Worm (Caenorhabditis elegans) whole organism, L4 larva: Measurements from ENCODE around the gene C14A4.12.

Experiments
- D1046.2 ChIP-seq: fragments of 200-800 bp; sonication (Bioruptor generic); IDR thresholded peaks from 2 replicates; pipeline ENCODE4 v1.3.6; 2022; ENCODE audit warnings: missing genetic modification characterization, missing compliant biosample characterization
- R02D3.7 ChIP-seq: fragments of 150-350 bp; sonication (generic microtip); optimal IDR thresholded peaks from 3 replicates; lab custom pipeline; 2014; ENCODE audit warnings: missing biosample characterization, missing genetic modification characterization
- T20F7.1 ChIP-seq: fragments of 200-800 bp; sonication (Bioruptor generic); optimal IDR thresholded peaks from 2 replicates; lab custom pipeline; 2018; ENCODE audit warnings: mild to moderate bottlenecking, missing genetic modification characterization, missing compliant biosample characterization
- T26A8.4 ChIP-seq: fragments of 200-800 bp; sonication (Bioruptor generic); IDR thresholded peaks from 2 replicates; pipeline ENCODE4 v1.3.6; 2022; ENCODE audit warnings: missing genetic modification characterization, missing compliant biosample characterization
- ZK337.2 ChIP-seq: fragments of 200-800 bp; sonication (Bioruptor generic); IDR thresholded peaks from 2 replicates; pipeline ENCODE4 v1.3.6; 2022; ENCODE audit warnings: missing genetic modification reagents, missing genetic modification characterization, missing compliant biosample characterization
- aly-2 ChIP-seq: sonication (generic microtip); optimal IDR thresholded peaks from 2 replicates; lab custom pipeline; 2018; ENCODE audit warnings: missing biosample characterization, missing genetic modification characterization
- attf-4 ChIP-seq: sonication (generic microtip); optimal IDR thresholded peaks from 3 replicates; lab custom pipeline; 2017; ENCODE audit warnings: missing biosample characterization, missing genetic modification characterization
- ceh-20 ChIP-seq: fragments of 200-800 bp; sonication (Bioruptor generic); IDR thresholded peaks from 2 replicates; pipeline ENCODE4 v1.3.6; 2022; ENCODE audit warnings: missing genetic modification reagents, missing genetic modification characterization, missing compliant biosample characterization
- ceh-28 ChIP-seq: fragments of 150-350 bp; optimal IDR thresholded peaks from 2 replicates; lab custom pipeline; 2014; ENCODE audit warnings: missing biosample characterization, missing genetic modification reagents, missing genetic modification characterization
- ctbp-1 ChIP-seq: fragments of 200-800 bp; sonication (Bioruptor generic); IDR thresholded peaks from 2 replicates; pipeline ENCODE4 v1.3.6; 2022; ENCODE audit warnings: missing genetic modification reagents, missing genetic modification characterization, missing compliant biosample characterization
- daf-12 ChIP-seq: fragments of 150-350 bp; optimal IDR thresholded peaks from 2 replicates; lab custom pipeline; 2014; ENCODE audit warnings: missing biosample characterization, missing genetic modification reagents, missing genetic modification characterization
- daf-8 ChIP-seq: fragments of 200-800 bp; sonication (Bioruptor generic); IDR thresholded peaks from 2 replicates; pipeline ENCODE4 v1.3.6; 2022; ENCODE audit warnings: missing genetic modification characterization, missing compliant biosample characterization
- dmd-6 ChIP-seq: fragments of 200-800 bp; sonication (Bioruptor generic); IDR thresholded peaks from 2 replicates; pipeline ENCODE4 v1.3.6; 2022; ENCODE audit warnings: missing genetic modification reagents, missing genetic modification characterization, missing compliant biosample characterization
- duxl-1 ChIP-seq: sonication (generic microtip); optimal IDR thresholded peaks from 2 replicates; lab custom pipeline; 2016; ENCODE audit warnings: mild to moderate bottlenecking, missing genetic modification characterization, moderate library complexity, missing compliant biosample characterization; ENCODE audit not compliant: poor library complexity
- egl-43 ChIP-seq: fragments of 200-800 bp; sonication (Bioruptor generic); IDR thresholded peaks from 2 replicates; pipeline ENCODE4 v1.3.6; 2022; ENCODE audit warnings: missing genetic modification reagents, missing genetic modification characterization, missing compliant biosample characterization
- fkh-10 ChIP-seq: fragments of 150-350 bp; optimal IDR thresholded peaks from 2 replicates; lab custom pipeline; 2014; ENCODE audit warnings: missing biosample characterization, missing genetic modification reagents, missing genetic modification characterization
- fos-1 ChIP-seq: fragments of 150-350 bp; optimal IDR thresholded peaks from 2 replicates; lab custom pipeline; 2014; ENCODE audit warnings: missing biosample characterization, missing genetic modification characterization
- hif-1 ChIP-seq, 2 experiments: sonication (generic microtip); optimal IDR thresholded peaks; 2 replicates each; lab custom pipeline; 2016 to 2017; ENCODE audit warnings: missing compliant biosample characterization in 2 of 2, missing genetic modification characterization in 2 of 2, missing genetic modification reagents in 2 of 2, missing genotype in 2 of 2, mild to moderate bottlenecking in 1 of 2
- hlh-30 ChIP-seq: sonication (generic microtip); optimal IDR thresholded peaks from 2 replicates; lab custom pipeline; 2017; ENCODE audit warnings: antibody characterized with exemption, mild to moderate bottlenecking, missing genetic modification characterization, missing compliant biosample characterization; ENCODE audit not compliant: insufficient read depth
- hmg-1.1 ChIP-seq: fragments of 200-800 bp; sonication (Bioruptor generic); IDR thresholded peaks from 2 replicates; pipeline ENCODE4 v1.3.6; 2022; ENCODE audit warnings: missing genetic modification reagents, missing genetic modification characterization, missing compliant biosample characterization
- lin-13 ChIP-seq: fragments of 150-350 bp; optimal IDR thresholded peaks from 2 replicates; lab custom pipeline; 2014; ENCODE audit warnings: missing biosample characterization, missing genetic modification reagents, missing genetic modification characterization
- lin-29 ChIP-seq: fragments of 200-800 bp; sonication (Bioruptor generic); IDR thresholded peaks from 2 replicates; pipeline ENCODE4 v1.3.6; 2022; ENCODE audit warnings: missing genetic modification reagents, missing genetic modification characterization, missing compliant biosample characterization
- lin-39 ChIP-seq: fragments of 150-350 bp; optimal IDR thresholded peaks from 2 replicates; lab custom pipeline; 2014; ENCODE audit warnings: missing biosample characterization, missing genetic modification reagents, missing genetic modification characterization
- lir-3 ChIP-seq: sonication (generic microtip); optimal IDR thresholded peaks from 2 replicates; lab custom pipeline; 2016; ENCODE audit warnings: mild to moderate bottlenecking, missing genetic modification characterization, missing compliant biosample characterization
- lsy-2 ChIP-seq, 2 experiments: fragments of 150-350 bp in 1 of 2; sonication (generic microtip) in 1 of 2; optimal IDR thresholded peaks; 2 replicates each; lab custom pipeline; 2014 to 2017; ENCODE audit warnings: missing biosample characterization in 2 of 2, missing genetic modification characterization in 2 of 2
- madf-5 ChIP-seq, 2 experiments: fragments of 200-800 bp; sonication (Bioruptor generic); IDR thresholded peaks; 2 replicates each; pipeline ENCODE4 v1.3.6; 2022; ENCODE audit warnings: missing compliant biosample characterization in 2 of 2, missing genetic modification characterization in 2 of 2
- madf-9 ChIP-seq: fragments of 200-800 bp; sonication (Bioruptor generic); conservative IDR thresholded peaks from 2 replicates; pipeline ENCODE4 v1.3.6; 2022; ENCODE audit warnings: missing genetic modification reagents, missing genetic modification characterization, missing compliant biosample characterization
- mdl-1 ChIP-seq, 2 experiments: fragments of 150-350 bp in 1 of 2; sonication (generic microtip) in 1 of 2; optimal IDR thresholded peaks; 2 replicates each; lab custom pipeline; 2014 to 2017; ENCODE audit warnings: missing biosample characterization in 2 of 2, missing genetic modification characterization in 2 of 2
- mep-1 ChIP-seq: fragments of 150-350 bp; sonication (generic microtip); optimal IDR thresholded peaks from 3 replicates; lab custom pipeline; 2014; ENCODE audit warnings: missing biosample characterization, missing genetic modification characterization
- mxl-3 ChIP-seq: fragments of 200-800 bp; sonication (Bioruptor generic); optimal IDR thresholded peaks from 2 replicates; lab custom pipeline; 2018; ENCODE audit warnings: mild to moderate bottlenecking, missing genetic modification characterization, missing compliant biosample characterization
- nhr-10 ChIP-seq: fragments of 150-350 bp; optimal IDR thresholded peaks from 2 replicates; lab custom pipeline; 2014; ENCODE audit warnings: missing biosample characterization, missing genetic modification characterization
- nhr-11 ChIP-seq: fragments of 150-350 bp; optimal IDR thresholded peaks from 2 replicates; lab custom pipeline; 2014; ENCODE audit warnings: missing biosample characterization, missing genetic modification characterization
- nhr-111 ChIP-seq: fragments of 200-800 bp; sonication (Bioruptor generic); optimal IDR thresholded peaks from 2 replicates; lab custom pipeline; 2018; ENCODE audit warnings: mild to moderate bottlenecking, missing genetic modification characterization, missing compliant biosample characterization
- nhr-28 ChIP-seq: fragments of 150-350 bp; optimal IDR thresholded peaks from 2 replicates; lab custom pipeline; 2014; ENCODE audit warnings: missing biosample characterization, missing genetic modification characterization
- nhr-76 ChIP-seq: fragments of 150-350 bp; optimal IDR thresholded peaks from 2 replicates; lab custom pipeline; 2014; ENCODE audit warnings: missing biosample characterization, missing genetic modification characterization
- php-3 ChIP-seq: fragments of 200-800 bp; sonication (Bioruptor generic); IDR thresholded peaks from 2 replicates; pipeline ENCODE4 v1.3.6; 2022; ENCODE audit warnings: missing genetic modification reagents, missing genetic modification characterization, missing compliant biosample characterization
- pqm-1 ChIP-seq: sonication (generic microtip); optimal IDR thresholded peaks from 2 replicates; lab custom pipeline; 2017; ENCODE audit warnings: missing biosample characterization, missing genetic modification characterization
- set-16 ChIP-seq: fragments of 200-800 bp; sonication (Bioruptor generic); IDR thresholded peaks from 2 replicates; pipeline ENCODE4 v1.3.6; 2022; ENCODE audit warnings: missing genetic modification reagents, missing genetic modification characterization, missing compliant biosample characterization
- snpc-1.2 ChIP-seq: fragments of 200-800 bp; sonication (Bioruptor generic); IDR thresholded peaks from 2 replicates; pipeline ENCODE4 v1.3.6; 2022; ENCODE audit warnings: missing genetic modification reagents, missing genetic modification characterization, missing compliant biosample characterization
- spr-1 ChIP-seq: sonication (generic microtip); optimal IDR thresholded peaks from 2 replicates; lab custom pipeline; 2016; ENCODE audit warnings: mild to moderate bottlenecking, missing genetic modification characterization, missing compliant biosample characterization
- spr-3 ChIP-seq: fragments of 200-800 bp; sonication (Bioruptor generic); optimal IDR thresholded peaks from 2 replicates; lab custom pipeline; 2018; ENCODE audit warnings: mild to moderate bottlenecking, missing genetic modification characterization, missing compliant biosample characterization
- tra-1 ChIP-seq: fragments of 200-800 bp; sonication (Bioruptor generic); IDR thresholded peaks from 2 replicates; pipeline ENCODE4 v1.3.6; 2022; ENCODE audit warnings: missing genetic modification reagents, missing genetic modification characterization, missing compliant biosample characterization
- unc-39 ChIP-seq: sonication (generic microtip); optimal IDR thresholded peaks from 2 replicates; lab custom pipeline; 2017; ENCODE audit warnings: missing biosample characterization, missing genetic modification characterization
- zip-11 ChIP-seq: fragments of 200-800 bp; sonication (Bioruptor generic); IDR thresholded peaks from 2 replicates; pipeline ENCODE4 v1.3.6; 2022; ENCODE audit warnings: missing genetic modification characterization, missing compliant biosample characterization
- zip-2 ChIP-seq: fragments of 150-350 bp; optimal IDR thresholded peaks from 2 replicates; lab custom pipeline; 2014; ENCODE audit warnings: missing biosample characterization, missing genetic modification characterization
- ztf-7 ChIP-seq: fragments of 150-350 bp; optimal IDR thresholded peaks from 2 replicates; lab custom pipeline; 2014; ENCODE audit warnings: missing biosample characterization, missing genetic modification characterization

Gene C14A4.12

DNA sequence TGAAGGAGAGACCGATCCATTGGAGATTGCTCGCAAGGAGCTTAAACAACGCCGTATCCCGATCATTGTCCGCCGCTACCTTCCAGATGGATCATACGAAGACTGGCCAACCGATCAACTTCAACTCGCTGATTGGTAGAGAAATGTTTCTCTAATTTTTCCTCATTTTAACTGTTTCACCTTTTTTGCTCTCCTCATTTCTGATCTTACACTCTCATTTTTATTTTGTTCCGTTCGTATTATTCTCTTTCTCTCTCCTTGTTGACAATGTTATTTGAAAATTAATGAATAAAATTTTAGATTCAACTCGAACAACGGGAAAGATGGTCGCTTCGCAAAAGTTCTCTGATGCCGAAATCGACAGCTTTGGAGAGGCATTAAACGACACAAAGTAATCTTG lies 33.2 kb upstream of the C14A4.12 start, which contains the start of gene dohh-1:
TSS of gene dohh-1 (plus strand) at position 301 of the 400 bp plus-strand sequence.
- TF ChIP-seq zip-2 (tag; lab: Kevin White, UChicago), result no peak
- no peak for TF ChIP-seq nhr-11 (tag; lab: Kevin White, UChicago)
- TF ChIP-seq set-16 (GFP tag; lab: Robert Waterston, UW), result no peak
- TF ChIP-seq zip-11 (GFP tag; lab: Robert Waterston, UW), result no peak
- TF ChIP-seq spr-3 (GFP tag; lab: Kevin White, UChicago), result no peak
- TF ChIP-seq nhr-28, result no peak
- no peak for TF ChIP-seq lir-3 (tag; lab: Kevin White, UChicago)
- TF ChIP-seq aly-2 (tag; lab: Kevin White, UChicago), result no peak
- TF ChIP-seq nhr-111 (GFP tag; lab: Kevin White, UChicago), result no peak
- TF ChIP-seq php-3 (GFP tag; lab: Robert Waterston, UW), result no peak
- no peak for TF ChIP-seq egl-43 (GFP tag; lab: Robert Waterston, UW)
- no peak for TF ChIP-seq R02D3.7 (tag; lab: Kevin White, UChicago)
- TF ChIP-seq nhr-76 (tag; lab: Kevin White, UChicago), result no peak
- no peak for TF ChIP-seq pqm-1 (tag; lab: Kevin White, UChicago)
- no peak for TF ChIP-seq tra-1
- no peak for TF ChIP-seq ctbp-1 (GFP tag; lab: Robert Waterston, UW)

DNA sequence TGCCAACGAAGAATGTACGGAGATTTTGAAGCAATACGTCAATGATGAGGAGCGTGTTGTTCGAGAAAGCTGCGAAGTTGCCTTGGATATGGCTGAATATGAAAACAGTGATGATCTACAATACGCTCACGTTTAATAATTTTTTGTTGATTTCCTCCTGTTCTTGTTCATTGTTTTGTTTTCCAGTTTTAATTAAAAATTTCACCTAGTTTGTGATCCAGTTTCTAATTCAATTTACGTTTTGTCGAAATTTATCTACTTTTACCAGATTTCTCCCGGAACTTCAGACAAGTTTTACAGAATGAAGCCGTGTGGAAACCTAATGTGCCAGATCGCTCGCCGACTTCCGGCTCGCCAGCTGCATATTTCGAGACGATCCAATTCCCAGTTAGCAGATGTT lies 32.0 kb upstream of the C14A4.12 start, which contains the start of gene dap-3:
TSS of gene dap-3 (plus strand) at position 301 of the 400 bp plus-strand sequence.
- 0 out of 2 replicates have a peak, but pooled peaks have one; percentile 4 for TF ChIP-seq egl-43 (GFP tag; lab: Robert Waterston, UW)
- TF ChIP-seq unc-39 (tag; lab: Kevin White, UChicago), result no peak

DNA sequence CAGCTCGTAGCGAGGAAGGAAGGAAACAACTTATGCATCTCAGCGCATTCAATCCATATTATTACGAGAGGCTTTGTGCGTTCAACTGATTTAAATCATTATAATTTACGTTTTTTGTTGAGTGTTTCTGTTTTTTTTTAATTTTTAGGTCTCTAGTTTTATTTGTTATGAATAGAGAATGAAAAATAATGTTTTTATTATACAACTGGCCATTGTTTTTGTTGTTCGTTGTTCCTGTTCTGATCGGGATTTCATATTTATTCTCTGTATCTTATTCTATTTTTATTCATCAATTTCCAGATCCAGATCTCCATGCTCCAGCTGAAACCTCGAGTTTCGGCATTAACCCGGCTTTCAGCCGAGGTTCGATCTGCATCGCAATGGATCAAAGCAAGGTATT lies 30.5 kb upstream of the C14A4.12 start, which contains the start of gene mrps-22:
TSS of gene mrps-22 (plus strand) at position 301 of the 400 bp plus-strand sequence.
- TF ChIP-seq lin-29 (GFP tag; lab: Robert Waterston, UW), result no peak
- no peak for TF ChIP-seq duxl-1 (tag; lab: Kevin White, UChicago)
- no peak for TF ChIP-seq mep-1
- no peak for TF ChIP-seq R02D3.7 (tag; lab: Kevin White, UChicago)
- TF ChIP-seq snpc-1.2, result no peak
- TF ChIP-seq daf-12 (tag; lab: Kevin White, UChicago), result no peak
- no peak for TF ChIP-seq daf-8 (GFP tag; lab: Robert Waterston, UW)
- TF ChIP-seq lin-39 (tag; lab: Kevin White, UChicago), result no peak
- no peak for TF ChIP-seq mxl-3 (GFP tag; lab: Kevin White, UChicago)
- no peak for TF ChIP-seq spr-1
- no peak for TF ChIP-seq nhr-28
- no peak for TF ChIP-seq nhr-10
- no peak for TF ChIP-seq T20F7.1 (GFP tag; lab: Kevin White, UChicago)
- no peak for TF ChIP-seq ZK337.2 (GFP tag; lab: Robert Waterston, UW)
- TF ChIP-seq dmd-6, result no peak
- TF ChIP-seq fkh-10, result no peak

DNA sequence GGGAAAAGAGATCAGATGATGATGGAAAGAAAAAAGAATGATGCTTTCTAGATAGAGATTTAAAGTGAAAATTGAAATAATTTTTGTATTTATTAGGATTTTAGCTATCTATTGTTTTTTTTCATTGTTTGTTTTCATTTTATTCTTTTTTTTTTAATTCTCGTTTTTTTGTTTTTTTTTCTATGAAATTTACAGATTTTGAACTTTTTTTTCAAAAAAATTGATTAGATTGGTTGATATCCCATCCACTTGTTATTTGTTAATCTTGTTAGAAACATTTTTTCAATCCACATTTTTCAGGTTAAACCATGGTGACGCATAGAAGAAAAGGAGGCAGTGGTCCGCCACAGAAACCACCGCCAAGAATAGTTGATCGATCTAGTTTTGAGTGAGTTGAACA lies 28.8 kb upstream of the C14A4.12 start, which contains the start of gene algn-9:
TSS of gene algn-9 (plus strand) at position 301 of the 400 bp plus-strand sequence.
- TF ChIP-seq duxl-1 (tag; lab: Kevin White, UChicago) (no peak), ctbp-1 (GFP tag; lab: Robert Waterston, UW) (no peak), hlh-30 (tag; lab: Kevin White, UChicago) (no peak), ceh-28 (no peak)
- TF ChIP-seq, all 104 proteins: peak for 0

DNA sequence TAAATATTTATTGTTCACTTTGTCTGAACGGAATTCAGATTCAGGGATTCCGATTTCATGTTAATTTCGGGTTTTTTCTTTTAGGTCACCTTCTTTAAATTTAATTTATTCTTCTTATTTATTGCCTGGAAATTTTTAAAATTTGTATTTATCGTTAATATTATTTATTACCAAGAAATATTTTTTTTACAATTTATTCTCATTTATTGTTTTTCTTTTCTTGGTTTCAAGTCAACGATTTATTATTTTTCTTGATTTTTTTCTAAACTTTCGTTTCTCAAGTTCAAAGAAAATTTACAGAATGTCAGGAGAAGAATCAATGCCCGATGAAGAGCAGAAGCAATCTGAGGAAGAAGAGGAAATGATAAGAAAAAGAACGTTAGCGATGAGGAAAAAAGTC lies 25.1 kb upstream of the C14A4.12 start, which contains the start of gene crn-3:
TSS of gene crn-3 (plus strand) at position 301 of the 400 bp plus-strand sequence.
- no peak for TF ChIP-seq madf-9 (GFP tag; lab: Robert Waterston, UW)
- no peak for TF ChIP-seq hif-1 (tag; optimal IDR thresholded peaks at IDR 0.05; lab: Kevin White, UChicago)
- TF ChIP-seq attf-4 (tag; lab: Kevin White, UChicago), result no peak
- TF ChIP-seq lin-13 (GFP tag; lab: Kevin White, UChicago), result no peak
- no peak for TF ChIP-seq ztf-7 (tag; lab: Kevin White, UChicago)
- TF ChIP-seq T26A8.4, result no peak
- no peak for TF ChIP-seq D1046.2 (GFP tag; lab: Robert Waterston, UW)
- TF ChIP-seq hlh-30 (tag; lab: Kevin White, UChicago), result no peak
- TF ChIP-seq fos-1 (tag; lab: Kevin White, UChicago), result no peak
- no peak for TF ChIP-seq lsy-2 (tag; optimal IDR thresholded peaks at IDR 0.05; lab: Kevin White, UChicago)
- TF ChIP-seq madf-5 (GFP tag; IDR thresholded peaks at IDR 0.05; lab: Robert Waterston, UW), result no peak
- no peak for TF ChIP-seq hmg-1.1 (GFP tag; lab: Robert Waterston, UW)
- TF ChIP-seq ceh-20 (GFP tag; lab: Robert Waterston, UW), result no peak
- TF ChIP-seq mdl-1 (tag; optimal IDR thresholded peaks at IDR 0.05; lab: Kevin White, UChicago), result no peak
